Worm (Caenorhabditis elegans): ENCODE data around the gene nas-31.

DNA sequence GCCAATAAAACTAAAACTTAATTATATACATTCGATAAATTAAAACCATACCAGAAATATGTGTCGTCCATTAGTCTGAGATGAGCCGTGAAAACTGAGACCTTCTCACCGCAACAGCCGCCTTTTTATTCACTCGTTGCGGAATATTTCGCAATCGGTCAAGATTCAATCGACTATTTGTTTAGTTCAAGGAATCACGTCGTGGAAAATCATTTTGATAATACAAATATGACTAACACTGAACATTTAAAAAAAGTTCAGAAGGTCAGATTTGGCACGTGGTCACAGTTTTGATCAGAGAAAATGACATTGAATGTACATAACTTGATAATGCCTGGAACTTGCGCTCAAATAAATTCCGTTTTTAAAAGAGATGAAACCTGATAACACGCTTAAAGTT lies 17.1 kb upstream of the nas-31 start, which contains the start of gene F17C11.11:
- TF ChIP-seq nhr-25 (tag; optimal IDR thresholded peaks at IDR 0.05) = no peak
- no peak for TF ChIP-seq nhr-10 (tag; optimal IDR thresholded peaks at IDR 0.05)
- no peak for TF ChIP-seq ceh-82 (tag; optimal IDR thresholded peaks at IDR 0.05)

Data from whole organism, L2 larva.